Worm (Caenorhabditis elegans) whole organism, dauer: ENCODE results near the gene T24B8.7.

Source experiments
- unc-62 ChIP-seq: sonication (generic microtip); optimal IDR thresholded peaks from 2 replicates; lab custom pipeline; 2017; ENCODE audit warnings: missing biosample characterization, missing genetic modification reagents, missing genetic modification characterization

Gene T24B8.7

DNA sequence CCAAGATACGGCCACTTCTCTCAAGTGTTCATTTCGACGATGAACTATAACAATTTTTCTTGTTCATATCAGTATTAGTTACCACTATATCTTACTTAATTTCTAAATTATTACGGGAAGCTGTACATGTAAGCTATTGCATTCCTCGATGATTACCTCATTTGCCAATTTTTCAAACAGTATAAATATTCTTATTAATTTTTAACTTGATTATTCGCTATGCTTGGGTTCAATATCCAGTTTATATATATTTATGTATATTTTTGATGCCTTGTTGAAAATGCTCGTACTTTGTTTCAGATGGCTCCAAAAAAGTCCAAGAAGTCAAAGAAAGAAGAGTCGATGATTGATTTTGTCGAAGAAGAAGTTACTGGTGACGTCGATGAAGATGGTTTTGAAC lies 59.1 kb downstream of the T24B8.7 start, which contains the start of gene F44G4.1:
F44G4.1 (plus strand) TSS at position 301 of the 400 bp plus-strand sequence.
- TF ChIP-seq unc-62 (GFP tag; lab: Kevin White, UChicago), result no peak

DNA sequence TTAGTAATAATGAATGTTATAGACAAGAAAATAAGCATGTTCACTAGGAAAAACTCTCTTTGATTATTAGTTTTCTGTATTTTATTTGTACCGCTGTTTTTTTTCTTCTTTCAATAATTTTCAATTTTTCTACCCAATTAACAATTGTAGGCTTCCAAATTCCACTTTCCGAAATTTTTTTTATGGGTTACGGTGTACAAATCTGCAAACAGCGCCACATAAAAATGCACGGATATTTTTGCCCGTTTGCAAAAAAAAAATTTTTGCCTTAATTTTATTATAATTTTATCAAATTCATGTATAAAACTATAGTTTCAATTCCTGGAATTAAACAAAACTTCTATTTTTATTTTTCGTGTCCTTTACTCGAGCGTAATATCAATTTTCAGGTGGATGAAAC lies 60.7 kb downstream of the T24B8.7 start, which contains the start of gene ooc-5:
ooc-5 (plus strand) TSS at position 381 of the 400 bp plus-strand sequence.
- no peak for TF ChIP-seq unc-62 (GFP tag; lab: Kevin White, UChicago)

DNA sequence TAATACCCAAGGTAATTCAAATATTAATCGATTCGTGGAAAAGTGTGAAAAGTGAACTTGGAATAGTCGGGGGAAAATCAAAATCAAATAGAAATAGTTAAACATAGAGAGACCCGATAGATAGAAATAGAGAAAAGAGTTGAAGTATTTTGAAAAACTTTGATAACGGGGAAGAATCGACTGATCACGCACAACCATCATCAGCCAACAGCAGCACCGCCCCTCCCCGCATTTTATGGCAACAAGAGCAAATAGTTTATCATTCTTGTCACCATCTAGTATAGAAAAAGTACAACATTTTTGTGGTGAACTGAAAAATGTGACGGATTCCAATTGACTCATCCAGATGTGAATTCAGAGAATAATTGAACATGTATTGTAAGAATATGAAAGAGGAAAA lies 61.9 kb downstream of the T24B8.7 start:
- TF ChIP-seq unc-62 (GFP tag; lab: Kevin White, UChicago), result no peak
